Fruit fly (Drosophila melanogaster): ENCODE results near the gene CG13614.

Gene CG13614

DNA sequence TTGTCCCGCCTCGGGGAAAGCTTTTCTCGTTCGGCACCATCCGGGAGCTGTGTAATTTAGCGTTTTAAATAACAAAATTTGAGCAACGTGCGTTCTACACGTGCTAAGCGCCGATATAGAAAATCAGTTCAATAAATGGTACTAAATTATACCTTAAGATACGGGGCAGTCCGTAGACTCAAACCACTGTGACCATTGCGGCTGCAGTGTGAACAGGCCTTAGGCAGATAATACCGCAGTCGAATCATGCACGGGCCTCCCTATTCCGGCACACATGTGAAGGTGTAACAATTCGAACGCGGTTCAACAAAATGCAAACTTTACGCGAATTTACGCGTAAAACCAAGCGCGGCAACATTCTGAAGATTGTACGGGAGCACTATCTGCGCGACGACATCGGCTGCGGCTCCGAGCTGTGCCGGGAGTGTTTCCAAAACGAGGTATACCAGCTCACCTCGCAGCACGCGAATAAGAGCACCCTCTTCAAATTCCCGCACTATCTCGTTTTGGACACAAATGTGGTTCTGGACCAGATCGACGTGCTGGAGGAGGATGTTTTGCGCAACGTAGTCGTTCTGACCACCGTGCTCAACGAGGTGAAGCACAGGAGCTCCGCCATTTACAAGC is 36.1 kb upstream of the CG13614 start, which contains the start of the genes Rrp5 and Dis3 (continued):
- no peak for TF ChIP-seq dan (GFP tag; IDR thresholded peaks at IDR 0.05)
- TF ChIP-seq aop (GFP tag; IDR thresholded peaks at IDR 0.05) = no peak
- no peak for TF ChIP-seq CG12219 (GFP tag; optimal IDR thresholded peaks at IDR 0.05)
- no peak for TF ChIP-seq CG2875 (GFP tag; optimal IDR thresholded peaks at IDR 0.05)
- no peak for TF ChIP-seq jigr1 (GFP tag; IDR thresholded peaks at IDR 0.05)
- TF ChIP-seq CG6813 (GFP tag; optimal IDR thresholded peaks at IDR 0.05) = no peak
- TF ChIP-seq Bdp1 (GFP tag; optimal IDR thresholded peaks at IDR 0.05) = peak; percentile 38
- no peak for TF ChIP-seq CG18262 (tag; optimal IDR thresholded peaks at IDR 0.05)
- peak; percentile 80 for TF ChIP-seq slbo (GFP tag; IDR thresholded peaks at IDR 0.05)
- TF ChIP-seq H2.0 (GFP tag; IDR thresholded peaks at IDR 0.05) = peak; percentile 45; the same call in 1 of the 2 replicates
- TF ChIP-seq CG10366 (GFP tag; IDR thresholded peaks at IDR 0.05) = peak; percentile 42; the same call in 1 of the 2 replicates
- no peak for TF ChIP-seq hbn (GFP tag; IDR thresholded peaks at IDR 0.05; ENCODE audit: partially characterized antibody)
- peak; percentile 74 for TF ChIP-seq phol (tag; optimal IDR thresholded peaks at IDR 0.05)
- TF ChIP-seq Myb (GFP tag; optimal IDR thresholded peaks at IDR 0.05) = peak; percentile 73
- peak; percentile 73 for TF ChIP-seq Rfx (GFP tag; IDR thresholded peaks at IDR 0.05)
- peak; percentile 29 for TF ChIP-seq CG15696 (tag; optimal IDR thresholded peaks at IDR 0.05)
- TF ChIP-seq CG14710 (tag; optimal IDR thresholded peaks at IDR 0.05) = no peak
- TF ChIP-seq CG14441 (GFP tag; IDR thresholded peaks at IDR 0.05) = peak; percentile 30; the same call in 1 of the 2 replicates
- TF ChIP-seq salm (tag; optimal IDR thresholded peaks at IDR 0.05) = no peak
- peak; percentile 56 for TF ChIP-seq lmd (GFP tag; IDR thresholded peaks at IDR 0.05)
- TF ChIP-seq ase (GFP tag; IDR thresholded peaks at IDR 0.05) = 0 out of 3 replicates have a peak, but pooled peaks have one; percentile 49
- TF ChIP-seq Bteb2 (GFP tag; optimal IDR thresholded peaks at IDR 0.05) = no peak
- no peak for TF ChIP-seq so (GFP tag; IDR thresholded peaks at IDR 0.05)
- TF ChIP-seq dm (GFP tag; optimal IDR thresholded peaks at IDR 0.05) = peak; percentile 100
- peak; percentile 54; the same call in 1 of the 2 replicates for TF ChIP-seq CG16779 (GFP tag; IDR thresholded peaks at IDR 0.05)
- TF ChIP-seq dpn (GFP tag; optimal IDR thresholded peaks at IDR 0.05) = no peak
- peak; percentile 22 for TF ChIP-seq CG8944 (GFP tag; optimal IDR thresholded peaks at IDR 0.05)
- no peak for TF ChIP-seq CG11093 (GFP tag; IDR thresholded peaks at IDR 0.05)
- no peak for TF ChIP-seq CG10321 (GFP tag; IDR thresholded peaks at IDR 0.05)
- TF ChIP-seq ken (GFP tag; IDR thresholded peaks at IDR 0.05) = peak; percentile 81
- peak; percentile 42; the same call in 1 of the 3 replicates for TF ChIP-seq Mrtf (GFP tag; IDR thresholded peaks at IDR 0.05)
- peak; percentile 17 for TF ChIP-seq tx (GFP tag; optimal IDR thresholded peaks at IDR 0.05)
- no peak for TF ChIP-seq ewg (GFP tag; optimal IDR thresholded peaks at IDR 0.05)
- 0 out of 4 replicates have a peak, but pooled peaks have one; percentile 17 for TF ChIP-seq Dll (GFP tag; IDR thresholded peaks at IDR 0.05; ENCODE audit: partially characterized antibody)
- no peak for TF ChIP-seq BtbVII (GFP tag; optimal IDR thresholded peaks at IDR 0.05)
- no peak for TF ChIP-seq lov (optimal IDR thresholded peaks at IDR 0.05)
- 0 out of 3 replicates have a peak, but pooled peaks have one; percentile 4 for TF ChIP-seq lov (GFP tag; IDR thresholded peaks at IDR 0.05)
- no peak for TF ChIP-seq CG2889 (GFP tag; IDR thresholded peaks at IDR 0.05)
- peak; percentile 52 for TF ChIP-seq CG2116 (GFP tag; optimal IDR thresholded peaks at IDR 0.05)
- TF ChIP-seq ATbp (GFP tag; optimal IDR thresholded peaks at IDR 0.05) = no peak
- TF ChIP-seq CG7786 (GFP tag; optimal IDR thresholded peaks at IDR 0.05) = peak; percentile 43
- TF ChIP-seq chm (GFP tag; IDR thresholded peaks at IDR 0.05) = peak; percentile 44
- no peak for TF ChIP-seq Usf (GFP tag; optimal IDR thresholded peaks at IDR 0.05)
- TF ChIP-seq lbe (GFP tag; optimal IDR thresholded peaks at IDR 0.05) = no peak
- TF ChIP-seq CG17385 (GFP tag; optimal IDR thresholded peaks at IDR 0.05) = no peak
- TF ChIP-seq CG17186 (GFP tag; optimal IDR thresholded peaks at IDR 0.05) = peak; percentile 87
- peak; percentile 66 for TF ChIP-seq nmo (GFP tag; optimal IDR thresholded peaks at IDR 0.05)
- 0 out of 3 replicates have a peak, but pooled peaks have one; percentile 35 for TF ChIP-seq H15 (GFP tag; IDR thresholded peaks at IDR 0.05)
- TF ChIP-seq HLH4C (GFP tag; IDR thresholded peaks at IDR 0.05; ENCODE audit: partially characterized antibody) = peak; percentile 58; the same call in 2 of the 3 replicates
- TF ChIP-seq CG4617 (GFP tag; optimal IDR thresholded peaks at IDR 0.05; ENCODE audit: borderline replicate concordance) = peak; percentile 96

All from whole organism, embryonic.